Worm (Caenorhabditis elegans) whole organism, midembryonic: ENCODE data around the gene dlg-1.
A peak's percentile ranks its signal among the peaks of the same experiment; 100 is the strongest.

Experiments used
- T22C8.4 ChIP-seq: fragments of 200-800 bp; sonication (Bioruptor generic); IDR thresholded peaks from 2 replicates; pipeline ENCODE4 v1.3.6; 2022; ENCODE audit warnings: missing genetic modification characterization, missing compliant biosample characterization
- cog-1 ChIP-seq: sonication (generic microtip); optimal IDR thresholded peaks from 2 replicates; lab custom pipeline; 2016; ENCODE audit warnings: missing genetic modification characterization, missing compliant biosample characterization
- flt-1 ChIP-seq: fragments of 200-800 bp; sonication (Bioruptor generic); IDR thresholded peaks from 2 replicates; pipeline ENCODE4 v1.3.6; 2022; ENCODE audit warnings: missing genetic modification characterization, missing compliant biosample characterization
- klf-2 ChIP-seq: fragments of 200-800 bp; sonication (Bioruptor generic); conservative IDR thresholded peaks from 2 replicates; pipeline ENCODE4 v1.3.6; 2022; ENCODE audit warnings: missing genetic modification reagents, missing genetic modification characterization, missing compliant biosample characterization
- med-1 ChIP-seq: sonication (generic microtip); optimal IDR thresholded peaks from 2 replicates; lab custom pipeline; 2017; ENCODE audit warnings: missing genetic modification characterization, mild to moderate bottlenecking, missing compliant biosample characterization, antibody characterized with exemption, missing genetic modification reagents; ENCODE audit not compliant: insufficient read depth
- ref-1 ChIP-seq: fragments of 200-800 bp; sonication (Bioruptor generic); conservative IDR thresholded peaks from 2 replicates; pipeline ENCODE4 v1.3.6; 2022; ENCODE audit warnings: missing genetic modification reagents, missing genetic modification characterization, missing compliant biosample characterization
- tab-1 ChIP-seq: fragments of 200-800 bp; sonication (Bioruptor generic); IDR thresholded peaks from 2 replicates; pipeline ENCODE4 v1.3.6; 2022; ENCODE audit warnings: missing genetic modification characterization, missing compliant biosample characterization
- ztf-23 ChIP-seq: fragments of 200-800 bp; sonication (Bioruptor generic); IDR thresholded peaks from 2 replicates; pipeline ENCODE4 v1.3.6; 2022; ENCODE audit warnings: missing genetic modification reagents, missing genetic modification characterization, missing compliant biosample characterization
- ztf-29 ChIP-seq: fragments of 200-800 bp; sonication (Bioruptor generic); IDR thresholded peaks from 2 replicates; pipeline ENCODE4 v1.3.6; 2022; ENCODE audit warnings: missing genetic modification reagents, missing genetic modification characterization, missing compliant biosample characterization

dlg-1 gene

ce11 chrX:5518352-5518751, 38.9 kb downstream of the dlg-1 start:
- TF ChIP-seq med-1 (GFP tag; lab: Kevin White, UChicago) (no peak), ref-1 (GFP tag; lab: Robert Waterston, UW) (no peak), cog-1 (tag; lab: Kevin White, UChicago) (peak; percentile 31), klf-2 (GFP tag; lab: Robert Waterston, UW) (no peak), tab-1 (GFP tag; lab: Robert Waterston, UW) (peak; percentile 60; the same call in 1 of the 2 replicates)

- no peak for TF ChIP-seq T22C8.4 (GFP tag; lab: Robert Waterston, UW)
- TF ChIP-seq cog-1 (tag; lab: Kevin White, UChicago), result no peak
- no peak for TF ChIP-seq klf-2 (GFP tag; lab: Robert Waterston, UW)
- no peak for TF ChIP-seq flt-1
- no peak for TF ChIP-seq ref-1 (GFP tag; lab: Robert Waterston, UW)
- no peak for TF ChIP-seq ztf-23 (GFP tag; lab: Robert Waterston, UW)
- no peak for TF ChIP-seq tab-1 (GFP tag; lab: Robert Waterston, UW)
- TF ChIP-seq med-1 (GFP tag; lab: Kevin White, UChicago), result no peak
- TF ChIP-seq ztf-29, result no peak
These were observed 40.1 kb downstream of the dlg-1 start for ce11 chrX:5519567-5519966.

ce11 chrX:5522769-5523601, 43.5 kb downstream of the dlg-1 start, which contains the start of gene mboa-3:
Gene mboa-3, minus strand, starts transcription at chrX:5522819.
- TF ChIP-seq med-1 (GFP tag; lab: Kevin White, UChicago) (no peak), ref-1 (GFP tag; lab: Robert Waterston, UW) (no peak), T22C8.4 (GFP tag; lab: Robert Waterston, UW) (no peak), cog-1 (tag; lab: Kevin White, UChicago) (no peak), tab-1 (GFP tag; lab: Robert Waterston, UW) (no peak), ztf-23 (GFP tag; lab: Robert Waterston, UW) (no peak), ztf-29 (no peak), flt-1 (no peak), klf-2 (GFP tag; lab: Robert Waterston, UW) (no peak)

- no peak for TF ChIP-seq klf-2 (GFP tag; lab: Robert Waterston, UW)
- no peak for TF ChIP-seq med-1 (GFP tag; lab: Kevin White, UChicago)
- no peak for TF ChIP-seq cog-1 (tag; lab: Kevin White, UChicago)
- TF ChIP-seq flt-1, result no peak
- no peak for TF ChIP-seq tab-1 (GFP tag; lab: Robert Waterston, UW)
- TF ChIP-seq ref-1 (GFP tag; lab: Robert Waterston, UW), result no peak
- no peak for TF ChIP-seq ztf-29
- TF ChIP-seq T22C8.4 (GFP tag; lab: Robert Waterston, UW), result no peak
- TF ChIP-seq ztf-23 (GFP tag; lab: Robert Waterston, UW), result no peak
These were observed 44.8 kb downstream of the dlg-1 start for ce11 chrX:5524260-5524659.
